Worm (Caenorhabditis elegans) whole organism, midembryonic: ENCODE measurements around the gene math-31.

Experiments
- T22C8.4 ChIP-seq: fragments of 200-800 bp; sonication (Bioruptor generic); IDR thresholded peaks from 2 replicates; pipeline ENCODE4 v1.3.6; 2022; ENCODE audit warnings: missing genetic modification characterization, missing compliant biosample characterization
- cog-1 ChIP-seq: sonication (generic microtip); optimal IDR thresholded peaks from 2 replicates; lab custom pipeline; 2016; ENCODE audit warnings: missing genetic modification characterization, missing compliant biosample characterization
- flt-1 ChIP-seq: fragments of 200-800 bp; sonication (Bioruptor generic); IDR thresholded peaks from 2 replicates; pipeline ENCODE4 v1.3.6; 2022; ENCODE audit warnings: missing genetic modification characterization, missing compliant biosample characterization
- klf-2 ChIP-seq: fragments of 200-800 bp; sonication (Bioruptor generic); conservative IDR thresholded peaks from 2 replicates; pipeline ENCODE4 v1.3.6; 2022; ENCODE audit warnings: missing genetic modification reagents, missing genetic modification characterization, missing compliant biosample characterization
- med-1 ChIP-seq: sonication (generic microtip); optimal IDR thresholded peaks from 2 replicates; lab custom pipeline; 2017; ENCODE audit warnings: missing genetic modification characterization, mild to moderate bottlenecking, missing compliant biosample characterization, antibody characterized with exemption, missing genetic modification reagents; ENCODE audit not compliant: insufficient read depth
- ref-1 ChIP-seq: fragments of 200-800 bp; sonication (Bioruptor generic); conservative IDR thresholded peaks from 2 replicates; pipeline ENCODE4 v1.3.6; 2022; ENCODE audit warnings: missing genetic modification reagents, missing genetic modification characterization, missing compliant biosample characterization
- tab-1 ChIP-seq: fragments of 200-800 bp; sonication (Bioruptor generic); IDR thresholded peaks from 2 replicates; pipeline ENCODE4 v1.3.6; 2022; ENCODE audit warnings: missing genetic modification characterization, missing compliant biosample characterization
- ztf-23 ChIP-seq: fragments of 200-800 bp; sonication (Bioruptor generic); IDR thresholded peaks from 2 replicates; pipeline ENCODE4 v1.3.6; 2022; ENCODE audit warnings: missing genetic modification reagents, missing genetic modification characterization, missing compliant biosample characterization
- ztf-29 ChIP-seq: fragments of 200-800 bp; sonication (Bioruptor generic); IDR thresholded peaks from 2 replicates; pipeline ENCODE4 v1.3.6; 2022; ENCODE audit warnings: missing genetic modification reagents, missing genetic modification characterization, missing compliant biosample characterization

math-31 gene

ce11 chrII:1865683-1866431 lies 46.8 kb downstream of the math-31 start, which contains the start of gene math-15:
TSS of gene math-15 (plus strand) at chrII:1866381.
- TF ChIP-seq ztf-23 (GFP tag; lab: Robert Waterston, UW) (no peak), med-1 (GFP tag; lab: Kevin White, UChicago) (no peak), flt-1 (GFP tag; lab: Robert Waterston, UW) (no peak), T22C8.4 (GFP tag; lab: Robert Waterston, UW) (no peak), cog-1 (tag; lab: Kevin White, UChicago) (no peak)

- TF ChIP-seq ztf-29 (GFP tag; lab: Robert Waterston, UW) = no peak
- TF ChIP-seq flt-1 (GFP tag; lab: Robert Waterston, UW) = no peak
- no peak for TF ChIP-seq ztf-23 (GFP tag; lab: Robert Waterston, UW)
- TF ChIP-seq T22C8.4 (GFP tag; lab: Robert Waterston, UW) = no peak
- TF ChIP-seq cog-1 (tag; lab: Kevin White, UChicago) = no peak
- no peak for TF ChIP-seq med-1 (GFP tag; lab: Kevin White, UChicago)
- TF ChIP-seq ref-1 (GFP tag; lab: Robert Waterston, UW) = no peak
- no peak for TF ChIP-seq tab-1
- TF ChIP-seq klf-2 = no peak
Observed at ce11 chrII:1864278-1864677, 48.4 kb downstream of the math-31 start, which contains the start of gene C16C4.17. TSS of gene C16C4.17 (plus strand) at chrII:1864578.
